Fruit fly (Drosophila melanogaster): ENCODE results near the gene CG33090.
A peak's percentile ranks its signal among the peaks of the same experiment; 100 is the strongest.

The CG33090 gene

dm6 chr2L:14355852-14356174 lies 21.9 kb downstream of the CG33090 start:
- TF ChIP-seq Jra (GFP tag; optimal IDR thresholded peaks at IDR 0.05) = no peak
- peak; percentile 24 for TF ChIP-seq fru (GFP tag; optimal IDR thresholded peaks at IDR 0.05)

- TF ChIP-seq Hr83 (GFP tag; optimal IDR thresholded peaks at IDR 0.05; ENCODE audit: poor library complexity, severe bottlenecking) (peak; percentile 27), Hnf4 (GFP tag; optimal IDR thresholded peaks at IDR 0.05) (peak; percentile 13), foxo (GFP tag; optimal IDR thresholded peaks at IDR 0.05) (no peak), N (GFP tag; optimal IDR thresholded peaks at IDR 0.05) (no peak)
Observed at dm6 chr2L:14356279-14356678, 22.3 kb downstream of the CG33090 start.

- TF ChIP-seq brk (GFP tag; optimal IDR thresholded peaks at IDR 0.05) (no peak), dsf (GFP tag; optimal IDR thresholded peaks at IDR 0.05; ENCODE audit: borderline replicate concordance) (no peak), rgr (GFP tag; optimal IDR thresholded peaks at IDR 0.05) (peak; percentile 50), fru (GFP tag; optimal IDR thresholded peaks at IDR 0.05) (no peak), N (GFP tag; optimal IDR thresholded peaks at IDR 0.05) (no peak), h (GFP tag; optimal IDR thresholded peaks at IDR 0.05) (peak; percentile 17), OdsH (GFP tag; optimal IDR thresholded peaks at IDR 0.05) (peak; percentile 10), Hr83 (GFP tag; optimal IDR thresholded peaks at IDR 0.05; ENCODE audit: poor library complexity, severe bottlenecking) (peak; percentile 34), br (GFP tag; optimal IDR thresholded peaks at IDR 0.05) (peak; percentile 25)
Observed at dm6 chr2L:14356793-14357372, 22.9 kb downstream of the CG33090 start.

- TF ChIP-seq fru (GFP tag; optimal IDR thresholded peaks at IDR 0.05) (peak; percentile 30), tai (GFP tag; optimal IDR thresholded peaks at IDR 0.05) (no peak), h (GFP tag; optimal IDR thresholded peaks at IDR 0.05) (no peak), CG9705 (GFP tag; optimal IDR thresholded peaks at IDR 0.05) (no peak), sv (GFP tag; optimal IDR thresholded peaks at IDR 0.05) (no peak), woc (GFP tag; optimal IDR thresholded peaks at IDR 0.05) (peak; percentile 89), Jra (GFP tag; optimal IDR thresholded peaks at IDR 0.05) (peak; percentile 13), CG32264 (GFP tag; optimal IDR thresholded peaks at IDR 0.05) (no peak), brk (GFP tag; optimal IDR thresholded peaks at IDR 0.05) (peak; percentile 26), dmrt93B (GFP tag; optimal IDR thresholded peaks at IDR 0.05) (no peak), Rel (GFP tag; optimal IDR thresholded peaks at IDR 0.05) (no peak), Rel (tag; optimal IDR thresholded peaks at IDR 0.05) (peak; percentile 24), usp (GFP tag; optimal IDR thresholded peaks at IDR 0.05) (no peak), Hnf4 (GFP tag; optimal IDR thresholded peaks at IDR 0.05) (peak; percentile 26), OdsH (GFP tag; optimal IDR thresholded peaks at IDR 0.05) (no peak), Hr83 (GFP tag; optimal IDR thresholded peaks at IDR 0.05; ENCODE audit: poor library complexity, severe bottlenecking) (no peak), Dif (GFP tag; optimal IDR thresholded peaks at IDR 0.05; ENCODE audit: partially characterized antibody) (no peak), sage (GFP tag; optimal IDR thresholded peaks at IDR 0.05) (no peak), N (GFP tag; optimal IDR thresholded peaks at IDR 0.05) (no peak), Sp1 (GFP tag; optimal IDR thresholded peaks at IDR 0.05) (peak; percentile 34), Abd-B (GFP tag; optimal IDR thresholded peaks at IDR 0.05) (no peak), Mio (GFP tag; optimal IDR thresholded peaks at IDR 0.05) (no peak), br (GFP tag; optimal IDR thresholded peaks at IDR 0.05) (peak; percentile 34), Hr78 (GFP tag; optimal IDR thresholded peaks at IDR 0.05) (no peak), Myc (optimal IDR thresholded peaks at IDR 0.05) (peak; percentile 99), jim (GFP tag; optimal IDR thresholded peaks at IDR 0.05) (no peak), dsf (GFP tag; optimal IDR thresholded peaks at IDR 0.05; ENCODE audit: borderline replicate concordance) (no peak), dl (GFP tag; optimal IDR thresholded peaks at IDR 0.05; ENCODE audit: insufficient read depth in 1 of 2, partially characterized antibody in 2 of 2) (no peak), Dfd (GFP tag; optimal IDR thresholded peaks at IDR 0.05) (no peak), ey (GFP tag; optimal IDR thresholded peaks at IDR 0.05) (peak; percentile 13), GATAd (GFP tag; optimal IDR thresholded peaks at IDR 0.05) (no peak), psq (GFP tag; optimal IDR thresholded peaks at IDR 0.05) (peak; percentile 27), rgr (GFP tag; optimal IDR thresholded peaks at IDR 0.05) (peak; percentile 55), CrebA (GFP tag; optimal IDR thresholded peaks at IDR 0.05; ENCODE audit: borderline replicate concordance) (no peak), foxo (GFP tag; optimal IDR thresholded peaks at IDR 0.05) (peak in 1 of 2 experiments; percentile 44), lola (GFP tag; optimal IDR thresholded peaks at IDR 0.05) (no peak), Vsx2 (GFP tag; optimal IDR thresholded peaks at IDR 0.05; ENCODE audit: partially characterized antibody) (no peak), pan (optimal IDR thresholded peaks at IDR 0.05) (no peak), HLH106 (tag; optimal IDR thresholded peaks at IDR 0.05) (peak; percentile 38)
Observed at dm6 chr2L:14358780-14359462, 25.0 kb downstream of the CG33090 start, which contains the start of gene Pgant35A. Gene Pgant35A, plus strand, starts transcription at chr2L:14359252.
